Worm (Caenorhabditis elegans) whole organism, young adult: Measurements from ENCODE around the gene M05D6.5.

ENCODE experiments used
- B0261.1 ChIP-seq: sonication (generic microtip); optimal IDR thresholded peaks from 2 replicates; lab custom pipeline; 2016; ENCODE audit warnings: mild to moderate bottlenecking, missing genetic modification characterization, moderate library complexity, missing compliant biosample characterization
- B0336.3 ChIP-seq: fragments of 200-800 bp; sonication (Bioruptor generic); IDR thresholded peaks from 2 replicates; pipeline ENCODE4 v1.3.6; 2022; ENCODE audit warnings: missing genetic modification characterization, missing compliant biosample characterization
- F23B12.7 ChIP-seq: sonication (generic microtip); optimal IDR thresholded peaks from 2 replicates; lab custom pipeline; 2017; ENCODE audit warnings: missing genetic modification characterization, mild to moderate bottlenecking, missing compliant biosample characterization, antibody characterized with exemption, moderate library complexity; ENCODE audit not compliant: insufficient read depth
- F39B2.1 ChIP-seq: fragments of 200-800 bp; sonication (Bioruptor generic); IDR thresholded peaks from 2 replicates; pipeline ENCODE4 v1.3.6; 2022; ENCODE audit warnings: missing genetic modification reagents, missing genetic modification characterization, missing compliant biosample characterization
- F49E8.2 ChIP-seq: sonication (generic microtip); optimal IDR thresholded peaks from 3 replicates; lab custom pipeline; 2017; ENCODE audit warnings: missing genetic modification characterization, mild to moderate bottlenecking, missing compliant biosample characterization, antibody characterized with exemption, moderate library complexity; ENCODE audit not compliant: insufficient read depth
- F55B11.4 ChIP-seq: sonication (generic microtip); optimal IDR thresholded peaks from 2 replicates; lab custom pipeline; 2016; ENCODE audit warnings: missing compliant biosample characterization, missing genetic modification characterization, borderline replicate concordance; ENCODE audit not compliant: insufficient read depth
- F57C9.4 ChIP-seq: sonication (generic microtip); optimal IDR thresholded peaks from 2 replicates; lab custom pipeline; 2017; ENCODE audit warnings: mild to moderate bottlenecking, missing genetic modification characterization, missing compliant biosample characterization
- K12H6.12 ChIP-seq: fragments of 200-800 bp; sonication (Bioruptor generic); optimal IDR thresholded peaks from 2 replicates; lab custom pipeline; 2018; ENCODE audit warnings: mild to moderate bottlenecking, missing genetic modification characterization, missing compliant biosample characterization
- Y53F4B.3 ChIP-seq: fragments of 200-800 bp; sonication (Bioruptor generic); IDR thresholded peaks from 2 replicates; pipeline ENCODE4 v1.3.6; 2022; ENCODE audit warnings: missing genetic modification reagents, missing genetic modification characterization, missing compliant biosample characterization
- Y67H2A.10 ChIP-seq: fragments of 200-800 bp; sonication (Bioruptor generic); conservative IDR thresholded peaks from 2 replicates; pipeline ENCODE4 v1.3.6; 2022; ENCODE audit warnings: missing genetic modification reagents, missing genetic modification characterization, missing compliant biosample characterization
- Y79H2A.3 ChIP-seq: fragments of 200-800 bp; sonication (Bioruptor generic); conservative IDR thresholded peaks from 2 replicates; pipeline ENCODE4 v1.3.6; 2022; ENCODE audit warnings: missing genetic modification reagents, missing genetic modification characterization, missing compliant biosample characterization
- ZK185.1 ChIP-seq: sonication (generic microtip); optimal IDR thresholded peaks from 2 replicates; lab custom pipeline; 2016; ENCODE audit warnings: mild to moderate bottlenecking, missing genetic modification characterization, missing compliant biosample characterization; ENCODE audit not compliant: poor library complexity, severe bottlenecking
- attf-6 ChIP-seq: fragments of 200-800 bp; sonication (Bioruptor generic); IDR thresholded peaks from 2 replicates; pipeline ENCODE4 v1.3.6; 2022; ENCODE audit warnings: missing genetic modification reagents, missing genetic modification characterization, missing compliant biosample characterization
- ceh-100 ChIP-seq: fragments of 200-800 bp; sonication (Bioruptor generic); IDR thresholded peaks from 2 replicates; pipeline ENCODE4 v1.3.6; 2022; ENCODE audit warnings: missing genetic modification reagents, missing genetic modification characterization, missing compliant biosample characterization
- ceh-79 ChIP-seq: sonication (generic microtip); optimal IDR thresholded peaks from 2 replicates; lab custom pipeline; 2017; ENCODE audit warnings: mild to moderate bottlenecking, missing genetic modification characterization, missing compliant biosample characterization
- ceh-91 ChIP-seq: fragments of 200-800 bp; sonication (Bioruptor generic); IDR thresholded peaks from 2 replicates; pipeline ENCODE4 v1.3.6; 2022; ENCODE audit warnings: missing genetic modification reagents, missing genetic modification characterization, missing compliant biosample characterization
- dpff-1 ChIP-seq: sonication (generic microtip); optimal IDR thresholded peaks from 2 replicates; lab custom pipeline; 2017; ENCODE audit warnings: mild to moderate bottlenecking, missing genetic modification characterization, missing compliant biosample characterization
- efl-1 ChIP-seq: fragments of 150-350 bp; optimal IDR thresholded peaks from 2 replicates; lab custom pipeline; 2014; ENCODE audit warnings: missing biosample characterization, missing genetic modification reagents, missing genetic modification characterization
- egl-18 ChIP-seq: fragments of 200-800 bp; sonication (Bioruptor generic); IDR thresholded peaks from 2 replicates; pipeline ENCODE4 v1.3.6; 2022; ENCODE audit warnings: missing genetic modification reagents, missing genetic modification characterization, missing compliant biosample characterization
- ets-4 ChIP-seq: fragments of 200-800 bp; sonication (Bioruptor generic); optimal IDR thresholded peaks from 2 replicates; lab custom pipeline; 2018; ENCODE audit warnings: mild to moderate bottlenecking, missing genetic modification characterization, missing compliant biosample characterization
- hlh-12 ChIP-seq: sonication (generic microtip); optimal IDR thresholded peaks from 2 replicates; lab custom pipeline; 2016; ENCODE audit warnings: missing genetic modification characterization, missing compliant biosample characterization
- hmg-20 ChIP-seq: fragments of 200-800 bp; sonication (Bioruptor generic); IDR thresholded peaks from 2 replicates; pipeline ENCODE4 v1.3.6; 2022; ENCODE audit warnings: missing genetic modification reagents, missing genetic modification characterization, missing compliant biosample characterization
- hsf-1 ChIP-seq: fragments of 200-800 bp; sonication (Bioruptor generic); IDR thresholded peaks from 2 replicates; pipeline ENCODE4 v1.3.6; 2022; ENCODE audit warnings: missing genetic modification reagents, missing genetic modification characterization, missing compliant biosample characterization
- lag-1 ChIP-seq: fragments of 200-800 bp; sonication (Bioruptor generic); IDR thresholded peaks from 2 replicates; pipeline ENCODE4 v1.3.6; 2022; ENCODE audit warnings: missing genetic modification reagents, missing genetic modification characterization, missing compliant biosample characterization
- mxl-1 ChIP-seq: sonication (generic microtip); optimal IDR thresholded peaks from 2 replicates; lab custom pipeline; 2016; ENCODE audit warnings: missing genetic modification characterization, missing compliant biosample characterization
- nfya-2 ChIP-seq: fragments of 200-800 bp; sonication (Bioruptor generic); IDR thresholded peaks from 2 replicates; pipeline ENCODE4 v1.3.6; 2022; ENCODE audit warnings: missing genetic modification reagents, missing genetic modification characterization, missing compliant biosample characterization
- nhr-27 ChIP-seq: fragments of 200-800 bp; sonication (Bioruptor generic); optimal IDR thresholded peaks from 2 replicates; lab custom pipeline; 2018; ENCODE audit warnings: mild to moderate bottlenecking, missing genetic modification characterization, moderate library complexity, missing compliant biosample characterization
- nhr-80 ChIP-seq: sonication (generic microtip); optimal IDR thresholded peaks from 2 replicates; lab custom pipeline; 2016; ENCODE audit warnings: missing genetic modification characterization, missing compliant biosample characterization
- rpc-1 ChIP-seq, 2 experiments: fragments of 150-350 bp in 1 of 2; sonication (generic microtip) in 1 of 2; optimal IDR thresholded peaks; 2 replicates each; lab custom pipeline; 2014 to 2018; ENCODE audit warnings: missing biosample characterization in 1 of 2, missing genetic modification characterization in 1 of 2, missing genetic modification reagents in 1 of 2, missing genotype in 1 of 2
- sdz-38 ChIP-seq: sonication (generic microtip); optimal IDR thresholded peaks from 2 replicates; lab custom pipeline; 2016; ENCODE audit warnings: missing genotype, missing genetic modification characterization, missing compliant biosample characterization
- tbx-9 ChIP-seq: sonication (generic microtip); optimal IDR thresholded peaks from 2 replicates; lab custom pipeline; 2016; ENCODE audit warnings: borderline replicate concordance, missing genetic modification characterization, inconsistent platforms, missing compliant biosample characterization
- ztf-18 ChIP-seq: sonication (generic microtip); optimal IDR thresholded peaks from 2 replicates; lab custom pipeline; 2016; ENCODE audit warnings: missing genotype, mild to moderate bottlenecking, missing genetic modification characterization, missing compliant biosample characterization
- ztf-22 ChIP-seq: fragments of 200-800 bp; sonication (Bioruptor generic); optimal IDR thresholded peaks from 2 replicates; lab custom pipeline; 2018; ENCODE audit warnings: mild to moderate bottlenecking, missing genetic modification characterization, moderate library complexity, missing compliant biosample characterization
- ztf-25 ChIP-seq: fragments of 200-800 bp; sonication (Bioruptor generic); IDR thresholded peaks from 2 replicates; pipeline ENCODE4 v1.3.6; 2022; ENCODE audit warnings: missing genetic modification reagents, missing genetic modification characterization, missing compliant biosample characterization
- ztf-28 ChIP-seq: fragments of 200-800 bp; sonication (Bioruptor generic); IDR thresholded peaks from 2 replicates; pipeline ENCODE4 v1.3.6; 2022; ENCODE audit warnings: missing genetic modification reagents, missing genetic modification characterization, missing compliant biosample characterization
- ztf-6 ChIP-seq: fragments of 200-800 bp; sonication (Bioruptor generic); IDR thresholded peaks from 2 replicates; pipeline ENCODE4 v1.3.6; 2022; ENCODE audit warnings: missing genetic modification reagents, missing genetic modification characterization, missing compliant biosample characterization

Gene M05D6.5

ce11 chrII:8450750-8451149, 31.3 kb downstream of the M05D6.5 start:
- TF ChIP-seq hmg-20 (GFP tag; lab: Robert Waterston, UW) (no peak), B0336.3 (GFP tag; lab: Robert Waterston, UW) (no peak)

- TF ChIP-seq dpff-1 (tag; lab: Kevin White, UChicago) (no peak), K12H6.12 (tag; lab: Kevin White, UChicago) (no peak), F39B2.1 (no peak), ztf-18 (tag; lab: Kevin White, UChicago) (no peak), sdz-38 (tag; lab: Kevin White, UChicago) (no peak), nhr-80 (tag; lab: Kevin White, UChicago) (no peak), egl-18 (GFP tag; lab: Robert Waterston, UW) (no peak), Y67H2A.10 (GFP tag; lab: Robert Waterston, UW) (no peak), ztf-25 (GFP tag; lab: Robert Waterston, UW) (no peak), ceh-91 (GFP tag; lab: Robert Waterston, UW) (no peak), nhr-27 (tag; lab: Kevin White, UChicago) (no peak), ceh-100 (GFP tag; lab: Robert Waterston, UW) (no peak), F49E8.2 (tag; lab: Kevin White, UChicago) (no peak), F55B11.4 (tag; lab: Kevin White, UChicago) (no peak), ZK185.1 (tag; lab: Kevin White, UChicago) (no peak), ztf-28 (GFP tag; lab: Robert Waterston, UW) (no peak)
Observed at ce11 chrII:8449660-8450118, 32.3 kb downstream of the M05D6.5 start, which contains the start of gene F22B5.4. F22B5.4 (plus strand) TSS chrII:8449710.

ce11 chrII:8446731-8447130, 35.3 kb downstream of the M05D6.5 start, which contains the start of gene cut-3:
cut-3 (minus strand) TSS chrII:8446831.
- TF ChIP-seq hsf-1 (GFP tag; lab: Robert Waterston, UW), result no peak
- no peak for TF ChIP-seq ceh-100 (GFP tag; lab: Robert Waterston, UW)
- no peak for TF ChIP-seq rpc-1 (optimal IDR thresholded peaks at IDR 0.05; lab: Kevin White, UChicago)
- no peak for TF ChIP-seq rpc-1 (tag; optimal IDR thresholded peaks at IDR 0.05; lab: Kevin White, UChicago)
- TF ChIP-seq F23B12.7 (tag; lab: Kevin White, UChicago), result no peak
- TF ChIP-seq tbx-9 (tag; lab: Kevin White, UChicago), result no peak
- no peak for TF ChIP-seq ceh-79 (tag; lab: Kevin White, UChicago)
- TF ChIP-seq Y53F4B.3, result no peak
- TF ChIP-seq ztf-22, result no peak
- TF ChIP-seq ets-4 (GFP tag; lab: Kevin White, UChicago), result no peak
- TF ChIP-seq F55B11.4 (tag; lab: Kevin White, UChicago), result no peak
- TF ChIP-seq efl-1 (GFP tag; lab: Kevin White, UChicago), result no peak
- TF ChIP-seq attf-6, result no peak
- no peak for TF ChIP-seq nfya-2 (GFP tag; lab: Robert Waterston, UW)
- no peak for TF ChIP-seq ztf-6 (GFP tag; lab: Robert Waterston, UW)
- no peak for TF ChIP-seq hlh-12
- no peak for TF ChIP-seq mxl-1 (tag; lab: Kevin White, UChicago)
- TF ChIP-seq F57C9.4, result no peak
- no peak for TF ChIP-seq B0261.1
- no peak for TF ChIP-seq lag-1
- TF ChIP-seq Y79H2A.3 (GFP tag; lab: Robert Waterston, UW), result no peak
